Fruit fly (Drosophila melanogaster) whole organism: ENCODE data around the gene CG18814.

Source experiments
- Dll ChIP-seq: fragments of >200 bp; optimal IDR thresholded peaks from 2 replicates; lab custom pipeline; 2017
- usp ChIP-seq: fragments of >200 bp; optimal IDR thresholded peaks from 2 replicates; lab custom pipeline; 2017; ENCODE audit warnings: missing biosample characterization, missing genetic modification characterization, mixed read lengths

- TF ChIP-seq usp: no peak
- no peak for TF ChIP-seq Dll (lab: Kevin White, UChicago)
Observed at dm6 chr3L:16339463-16339862, 30.2 kb upstream of the CG18814 start.
